Fruit fly (Drosophila melanogaster): ENCODE data around the gene ko.

ko gene

DNA sequence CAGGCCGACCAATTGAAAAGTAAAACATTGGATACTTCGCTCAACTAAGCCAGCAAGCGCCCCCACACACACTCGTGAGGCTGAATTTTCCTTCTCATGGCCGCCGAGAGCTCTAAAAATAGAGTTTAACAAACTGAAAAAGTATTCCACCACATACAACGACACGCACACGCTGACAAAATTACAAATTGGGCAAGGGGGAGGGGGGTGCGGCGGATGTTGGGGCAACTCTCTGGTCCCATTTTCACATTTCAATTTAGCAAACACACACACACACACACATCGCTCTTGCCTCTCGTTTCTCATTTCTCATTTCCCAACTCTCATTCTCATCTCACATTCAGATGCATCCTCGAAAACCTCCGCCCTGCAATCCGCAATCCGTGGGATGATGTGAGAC is 87.5 kb downstream of the ko start (continued):
- TF ChIP-seq unc-4 (GFP tag; IDR thresholded peaks at IDR 0.05; ENCODE audit: partially characterized antibody) (no peak), Doc2 (GFP tag; IDR thresholded peaks at IDR 0.05) (no peak), Trl (optimal IDR thresholded peaks at IDR 0.05) (peak; percentile 15 to 17), Trl (GFP tag; optimal IDR thresholded peaks at IDR 0.05) (no peak), tap (tag; optimal IDR thresholded peaks at IDR 0.05) (no peak), tup (GFP tag; optimal IDR thresholded peaks at IDR 0.05) (no peak), az2 (GFP tag; optimal IDR thresholded peaks at IDR 0.05) (no peak), CG10959 (GFP tag; IDR thresholded peaks at IDR 0.05) (no peak), aop (GFP tag; IDR thresholded peaks at IDR 0.05) (no peak), CG6791 (GFP tag; IDR thresholded peaks at IDR 0.05; ENCODE audit: partially characterized antibody) (no peak), Vsx1 (GFP tag; optimal IDR thresholded peaks at IDR 0.05) (no peak), ham (GFP tag; IDR thresholded peaks at IDR 0.05) (no peak), bab2 (GFP tag; optimal IDR thresholded peaks at IDR 0.05) (no peak), CG2712 (tag; optimal IDR thresholded peaks at IDR 0.05) (no peak), ftz-f1 (GFP tag; optimal IDR thresholded peaks at IDR 0.05) (no peak), phol (tag; optimal IDR thresholded peaks at IDR 0.05) (no peak), btn (GFP tag; optimal IDR thresholded peaks at IDR 0.05) (no peak), z (GFP tag; IDR thresholded peaks at IDR 0.05) (no peak), CG12299 (tag; optimal IDR thresholded peaks at IDR 0.05) (no peak), cato (GFP tag; optimal IDR thresholded peaks at IDR 0.05; ENCODE audit: borderline replicate concordance) (no peak), amos (GFP tag; IDR thresholded peaks at IDR 0.05; ENCODE audit: partially characterized antibody) (no peak), sd (tag; optimal IDR thresholded peaks at IDR 0.05) (peak; percentile 41), trem (tag; optimal IDR thresholded peaks at IDR 0.05) (no peak), slp2 (GFP tag; optimal IDR thresholded peaks at IDR 0.05) (no peak)

DNA sequence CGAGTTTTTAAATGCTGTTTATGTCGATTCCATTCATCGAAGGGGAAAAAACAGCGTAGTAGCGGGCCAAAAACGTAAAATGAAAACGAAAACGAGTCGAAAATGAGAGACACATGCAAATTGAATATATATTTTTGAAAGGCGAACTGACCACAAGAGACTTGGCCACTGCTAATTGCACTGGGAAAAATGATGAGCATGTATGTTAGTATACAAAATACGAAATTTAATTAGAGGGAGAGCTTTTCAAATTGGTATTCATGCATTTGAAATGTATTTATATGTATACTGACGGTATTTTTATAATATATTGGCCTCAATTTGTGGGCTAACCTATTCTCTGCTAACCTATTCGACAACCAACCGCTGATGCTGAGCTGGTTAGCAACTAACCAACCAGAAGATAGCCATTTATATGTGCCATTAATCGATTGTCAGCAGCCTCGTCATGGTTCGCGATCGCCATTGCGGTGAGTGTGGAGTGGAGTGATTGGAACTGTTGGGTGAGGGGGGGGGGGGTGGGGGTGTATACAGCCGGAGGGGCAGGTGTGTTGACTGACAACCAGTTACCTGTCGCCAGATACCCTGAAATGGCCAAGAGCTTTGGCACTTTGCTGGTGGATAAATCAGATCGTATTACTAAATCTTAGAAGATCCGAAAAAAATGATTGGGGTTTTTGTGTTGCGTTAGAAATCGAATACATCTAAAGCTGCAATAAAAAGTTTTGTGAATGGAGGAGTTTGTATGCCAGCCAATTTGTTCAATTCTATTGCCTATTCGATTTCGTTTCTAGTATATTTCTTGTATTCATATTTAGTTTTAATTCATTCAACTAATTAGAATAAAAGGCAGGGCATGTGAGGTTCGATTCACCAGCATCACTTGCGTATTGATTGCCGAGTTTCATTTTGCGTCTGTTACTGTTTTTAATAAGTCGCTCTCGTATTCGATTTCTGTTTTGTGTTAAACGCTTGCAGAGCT is 88.7 kb downstream of the ko start:
- TF ChIP-seq luna (GFP tag; optimal IDR thresholded peaks at IDR 0.05) = no peak
- TF ChIP-seq CG11695 (GFP tag; IDR thresholded peaks at IDR 0.05) = peak; percentile 66; the same call in 2 of the 3 replicates
- peak; percentile 18 for TF ChIP-seq gro (GFP tag; optimal IDR thresholded peaks at IDR 0.05)
- TF ChIP-seq CG9437 (GFP tag; optimal IDR thresholded peaks at IDR 0.05) = peak; percentile 11
- peak; percentile 53 for TF ChIP-seq Blimp-1 (GFP tag; optimal IDR thresholded peaks at IDR 0.05)
- 0 out of 2 replicates have a peak, but pooled peaks have one; percentile 36 for TF ChIP-seq vvl (GFP tag; IDR thresholded peaks at IDR 0.05)
- TF ChIP-seq stc (GFP tag; IDR thresholded peaks at IDR 0.05) = peak; percentile 15; the same call in 1 of the 2 replicates
- TF ChIP-seq Fer1 (GFP tag; optimal IDR thresholded peaks at IDR 0.05) = peak; percentile 8
- no peak for TF ChIP-seq CG9797 (GFP tag; optimal IDR thresholded peaks at IDR 0.05)
- no peak for TF ChIP-seq Scr (GFP tag; IDR thresholded peaks at IDR 0.05; ENCODE audit: partially characterized antibody)
- TF ChIP-seq az2 (GFP tag; optimal IDR thresholded peaks at IDR 0.05) = peak; percentile 9
- TF ChIP-seq Ets65A (GFP tag) = peak; percentile 1
- TF ChIP-seq CG1603 (tag; optimal IDR thresholded peaks at IDR 0.05) = peak; percentile 39
- no peak for TF ChIP-seq maf-S (GFP tag; optimal IDR thresholded peaks at IDR 0.05)
- TF ChIP-seq fd3F (GFP tag; optimal IDR thresholded peaks at IDR 0.05) = peak; percentile 15
- peak; percentile 30 for TF ChIP-seq lilli (GFP tag; optimal IDR thresholded peaks at IDR 0.05)
- TF ChIP-seq prd (optimal IDR thresholded peaks at IDR 0.05) = no peak
- TF ChIP-seq prd (GFP tag; IDR thresholded peaks at IDR 0.05) = peak; percentile 16; the same call in 1 of the 3 replicates
- 0 out of 2 replicates have a peak, but pooled peaks have one; percentile 15 for TF ChIP-seq ranshi (GFP tag; IDR thresholded peaks at IDR 0.05)
- TF ChIP-seq Stat92E (GFP tag; optimal IDR thresholded peaks at IDR 0.05) = no peak
- peak in 1 of 2 experiments; percentile 46 for TF ChIP-seq eve (GFP tag; optimal IDR thresholded peaks at IDR 0.05)
- no peak for TF ChIP-seq Doc2 (GFP tag; IDR thresholded peaks at IDR 0.05)
- TF ChIP-seq ab (GFP tag; optimal IDR thresholded peaks at IDR 0.05) = no peak
- 0 out of 2 replicates have a peak, but pooled peaks have one; percentile 14 for TF ChIP-seq CG11696 (GFP tag; IDR thresholded peaks at IDR 0.05)
- no peak for TF ChIP-seq CG14667 (GFP tag; IDR thresholded peaks at IDR 0.05)
- TF ChIP-seq CG5180 (GFP tag; optimal IDR thresholded peaks at IDR 0.05) = peak; percentile 7
- peak; percentile 53; the same call in 1 of the 2 replicates for TF ChIP-seq lmd (GFP tag; IDR thresholded peaks at IDR 0.05)
